Fruit fly (Drosophila melanogaster): ENCODE results near the gene CG34299.

Gene CG34299

DNA sequence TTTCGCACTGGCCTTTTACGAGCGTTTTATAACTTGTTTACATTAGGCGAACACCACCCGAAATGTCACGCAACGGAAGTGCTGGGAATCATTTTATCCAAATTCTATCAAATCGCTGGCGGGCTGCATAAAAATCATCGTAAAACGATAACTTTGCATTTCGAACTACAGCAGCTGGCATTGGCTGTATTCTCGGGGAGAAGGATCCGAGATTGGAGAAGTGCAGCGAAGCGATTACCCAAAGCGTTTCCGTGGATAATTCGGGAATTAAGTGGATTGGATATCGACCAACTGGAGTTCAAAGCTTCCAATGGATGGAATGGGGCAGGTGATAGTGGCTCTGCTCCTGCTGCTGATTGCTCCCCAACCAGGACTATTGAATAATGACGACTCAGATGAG lies at the start of gene CG34299:
Gene CG34299, plus strand, starts transcription at position 301 of the 400 bp plus-strand sequence.
- no peak for TF ChIP-seq CG33017 (tag; optimal IDR thresholded peaks at IDR 0.05)

DNA sequence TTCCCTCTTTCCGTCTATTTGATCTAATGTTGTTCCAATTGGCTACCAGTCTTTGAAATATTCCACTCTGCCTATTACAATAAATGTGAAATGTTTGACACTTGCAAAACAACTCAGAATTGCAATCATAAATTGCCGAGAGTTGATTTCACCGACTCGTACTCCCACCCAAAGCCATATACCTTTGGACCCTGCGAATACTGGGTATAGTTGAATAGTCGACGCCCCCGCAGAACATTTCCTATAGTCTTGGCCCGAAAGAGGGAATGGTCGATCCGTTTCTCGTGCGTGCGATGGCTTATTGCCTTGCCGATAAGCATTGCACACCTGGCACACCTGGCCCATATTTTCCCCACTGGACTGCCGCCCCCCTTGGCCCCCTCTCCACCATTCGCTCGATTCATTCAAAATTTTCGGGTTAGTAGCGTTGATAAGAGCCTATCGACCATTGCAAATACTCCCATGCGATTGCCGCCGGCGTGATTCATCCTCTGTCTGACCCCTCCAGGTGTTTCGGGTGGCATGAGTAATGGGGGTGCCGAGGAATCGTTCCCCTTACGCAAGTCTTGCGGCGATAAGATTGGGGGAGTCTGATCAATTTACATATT lies 49.2 kb upstream of the CG34299 start:
- TF ChIP-seq kay (GFP tag; ENCODE audit: borderline replicate concordance) (peak; percentile 61), CG11617 (GFP tag; optimal IDR thresholded peaks at IDR 0.05) (no peak), cic (GFP tag; optimal IDR thresholded peaks at IDR 0.05) (peak; percentile 12)

DNA sequence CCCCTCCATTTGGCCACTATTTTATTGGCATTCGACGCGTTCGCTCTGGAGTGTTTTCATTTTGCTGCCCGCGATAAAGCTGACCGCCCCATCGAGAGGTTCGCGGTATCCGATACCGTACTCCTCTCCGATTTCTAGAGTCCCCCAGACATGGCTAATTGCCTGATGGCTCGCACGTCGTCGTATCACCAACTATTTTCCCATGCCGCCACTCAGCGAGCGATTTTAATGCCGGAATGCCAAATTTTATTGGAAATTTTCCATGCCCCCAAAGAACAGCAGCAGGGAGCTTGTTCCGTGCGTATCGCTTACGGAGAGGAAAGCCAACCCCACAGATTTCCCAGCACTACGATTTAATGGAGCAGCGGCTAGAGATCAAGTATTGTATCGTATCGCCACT lies 48.3 kb upstream of the CG34299 start:
- TF ChIP-seq tj (GFP tag; optimal IDR thresholded peaks at IDR 0.05) (peak; percentile 4), toe (GFP tag; optimal IDR thresholded peaks at IDR 0.05) (no peak), bab1 (GFP tag; optimal IDR thresholded peaks at IDR 0.05) (no peak), CG5204 (GFP tag; optimal IDR thresholded peaks at IDR 0.05) (no peak), pad (GFP tag; optimal IDR thresholded peaks at IDR 0.05) (no peak), Hr96 (GFP tag; optimal IDR thresholded peaks at IDR 0.05) (no peak), CG7045 (GFP tag; optimal IDR thresholded peaks at IDR 0.05) (no peak), ovo (GFP tag; optimal IDR thresholded peaks at IDR 0.05) (no peak), Clk (GFP tag; optimal IDR thresholded peaks at IDR 0.05) (no peak), CG12768 (GFP tag; optimal IDR thresholded peaks at IDR 0.05) (peak; percentile 4), CG1620 (GFP tag; optimal IDR thresholded peaks at IDR 0.05) (no peak), cnc (optimal IDR thresholded peaks at IDR 0.05) (no peak), CG33017 (tag; optimal IDR thresholded peaks at IDR 0.05) (no peak), Crg-1 (GFP tag; optimal IDR thresholded peaks at IDR 0.05) (no peak), Mnt (GFP tag; optimal IDR thresholded peaks at IDR 0.05) (peak; percentile 29), cic (GFP tag; optimal IDR thresholded peaks at IDR 0.05) (peak; percentile 39), CG14711 (tag; optimal IDR thresholded peaks at IDR 0.05) (no peak), CG7101 (tag; optimal IDR thresholded peaks at IDR 0.05) (no peak), kay (GFP tag; ENCODE audit: borderline replicate concordance) (no peak), CG11617 (GFP tag; optimal IDR thresholded peaks at IDR 0.05) (no peak)

DNA sequence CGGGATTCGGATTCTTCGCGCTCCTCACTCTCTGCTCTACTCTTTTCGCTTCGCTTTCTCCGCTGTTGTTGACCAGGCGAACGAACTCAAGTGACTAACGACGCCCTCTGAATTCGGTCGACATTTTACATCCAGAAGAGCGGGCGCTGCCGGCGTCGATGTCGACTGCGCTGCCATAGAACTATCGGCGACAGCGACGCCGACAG lies 46.6 kb upstream of the CG34299 start, which contains the start of gene CG9743:
Gene CG9743, minus strand, starts transcription at position 101 of the 206 bp plus-strand sequence.
- TF ChIP-seq CG5204 (GFP tag; optimal IDR thresholded peaks at IDR 0.05) (no peak), CG12768 (GFP tag; optimal IDR thresholded peaks at IDR 0.05) (no peak), CG33017 (tag; optimal IDR thresholded peaks at IDR 0.05) (no peak), bab1 (GFP tag; optimal IDR thresholded peaks at IDR 0.05) (no peak), ovo (GFP tag; optimal IDR thresholded peaks at IDR 0.05) (no peak), CG7045 (GFP tag; optimal IDR thresholded peaks at IDR 0.05) (no peak), toe (GFP tag; optimal IDR thresholded peaks at IDR 0.05) (no peak), CG7101 (tag; optimal IDR thresholded peaks at IDR 0.05) (no peak), Hr96 (GFP tag; optimal IDR thresholded peaks at IDR 0.05) (no peak), CG14711 (tag; optimal IDR thresholded peaks at IDR 0.05) (no peak), Crg-1 (GFP tag; optimal IDR thresholded peaks at IDR 0.05) (no peak), cnc (optimal IDR thresholded peaks at IDR 0.05) (no peak), Mnt (GFP tag; optimal IDR thresholded peaks at IDR 0.05) (no peak)

DNA sequence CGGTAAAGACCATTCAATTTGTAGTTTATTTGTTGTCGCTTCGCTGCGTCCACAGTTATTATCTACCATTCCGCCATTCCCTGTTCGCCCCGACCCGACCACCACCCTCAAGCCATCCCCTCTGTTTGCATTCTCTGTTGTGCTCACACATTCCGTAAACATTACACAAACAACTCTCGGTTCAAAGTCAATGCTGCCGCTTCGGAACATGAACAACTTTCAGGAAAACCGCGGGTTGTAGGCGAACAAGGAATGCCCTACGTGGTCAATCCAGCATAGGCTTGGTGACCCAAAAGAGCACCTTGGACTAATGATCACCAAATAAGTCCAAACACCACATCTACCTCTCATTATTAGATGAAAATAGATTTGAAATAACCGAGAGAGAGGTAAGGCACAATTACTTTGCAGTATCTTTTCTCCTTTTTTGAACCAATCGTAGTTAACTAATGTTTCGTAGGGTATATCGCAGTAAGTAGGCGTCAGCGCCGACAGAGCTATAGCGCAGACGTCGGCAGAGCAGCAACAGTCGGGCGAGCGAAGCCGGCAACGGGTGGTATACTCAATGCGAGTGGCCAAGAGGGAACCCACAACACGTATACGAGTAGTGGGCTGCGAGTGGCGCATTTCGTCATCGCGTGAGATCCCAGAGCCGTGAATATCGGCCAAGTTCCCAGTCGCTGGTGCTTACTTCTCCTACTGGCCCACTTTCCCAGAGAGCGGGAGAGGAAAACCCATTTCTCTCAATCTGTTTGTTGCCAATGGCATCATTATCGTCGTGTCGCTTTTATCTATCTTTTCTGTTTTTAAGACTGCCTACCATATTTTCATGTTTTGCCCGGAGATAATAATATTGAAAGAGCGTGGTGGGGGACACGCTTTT lies 46.0 kb upstream of the CG34299 start:
- TF ChIP-seq kay (GFP tag; ENCODE audit: borderline replicate concordance) (peak; percentile 45), CG14711 (tag; optimal IDR thresholded peaks at IDR 0.05) (peak; percentile 81), Crg-1 (GFP tag; optimal IDR thresholded peaks at IDR 0.05) (peak; percentile 58), CG11617 (GFP tag; optimal IDR thresholded peaks at IDR 0.05) (peak; percentile 91), bab1 (GFP tag; optimal IDR thresholded peaks at IDR 0.05) (peak; percentile 76), tj (GFP tag; optimal IDR thresholded peaks at IDR 0.05) (peak; percentile 57), CG5204 (GFP tag; optimal IDR thresholded peaks at IDR 0.05) (peak; percentile 87), toe (GFP tag; optimal IDR thresholded peaks at IDR 0.05) (peak; percentile 91), pad (GFP tag; optimal IDR thresholded peaks at IDR 0.05) (peak; percentile 66), cnc (optimal IDR thresholded peaks at IDR 0.05) (no peak), Hr96 (GFP tag; optimal IDR thresholded peaks at IDR 0.05) (peak; percentile 94), Mnt (GFP tag; optimal IDR thresholded peaks at IDR 0.05) (peak; percentile 71), CG12768 (GFP tag; optimal IDR thresholded peaks at IDR 0.05) (peak; percentile 89), CG7101 (tag; optimal IDR thresholded peaks at IDR 0.05) (peak; percentile 85), Clk (GFP tag; optimal IDR thresholded peaks at IDR 0.05) (peak; percentile 84), CG7045 (GFP tag; optimal IDR thresholded peaks at IDR 0.05) (peak; percentile 90), ovo (GFP tag; optimal IDR thresholded peaks at IDR 0.05) (peak; percentile 34), CG33017 (tag; optimal IDR thresholded peaks at IDR 0.05) (peak; percentile 82), CG1620 (GFP tag; optimal IDR thresholded peaks at IDR 0.05) (peak; percentile 50), cic (GFP tag; optimal IDR thresholded peaks at IDR 0.05) (peak; percentile 69)

DNA sequence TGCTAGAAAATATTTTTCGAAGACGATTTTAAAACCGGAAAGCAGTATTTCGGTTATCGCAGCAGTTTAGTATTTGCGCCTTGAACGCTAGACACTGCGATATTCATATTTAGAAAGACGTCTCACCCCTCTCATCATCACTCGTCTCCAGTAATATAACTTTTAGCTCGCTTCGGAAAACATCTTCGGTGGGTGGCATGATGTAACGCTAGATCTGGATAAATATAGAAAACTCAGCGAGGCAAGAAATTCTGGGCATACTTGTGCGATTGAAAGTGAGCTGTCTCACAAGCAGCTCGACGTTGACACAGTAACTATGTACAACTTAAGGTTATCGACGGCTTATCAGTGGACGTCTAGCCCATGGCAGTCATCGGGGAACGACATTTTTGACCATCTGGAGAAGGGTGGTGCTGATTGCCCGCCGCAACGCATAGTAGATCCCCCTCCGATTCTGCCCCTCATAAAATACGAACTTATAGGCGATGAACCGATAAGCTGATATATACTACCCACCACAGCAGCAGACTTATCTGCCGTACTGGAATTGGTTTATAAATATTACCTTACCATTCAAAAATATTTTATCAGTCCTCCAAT lies 45.3 kb upstream of the CG34299 start:
- TF ChIP-seq CG14711 (tag; optimal IDR thresholded peaks at IDR 0.05) (no peak), CG33017 (tag; optimal IDR thresholded peaks at IDR 0.05) (no peak), Mnt (GFP tag; optimal IDR thresholded peaks at IDR 0.05) (no peak), CG11617 (GFP tag; optimal IDR thresholded peaks at IDR 0.05) (no peak), pad (GFP tag; optimal IDR thresholded peaks at IDR 0.05) (no peak), cic (GFP tag; optimal IDR thresholded peaks at IDR 0.05) (no peak), ovo (GFP tag; optimal IDR thresholded peaks at IDR 0.05) (no peak), CG7045 (GFP tag; optimal IDR thresholded peaks at IDR 0.05) (no peak), CG1620 (GFP tag; optimal IDR thresholded peaks at IDR 0.05) (no peak), cnc (optimal IDR thresholded peaks at IDR 0.05) (no peak)
